Worm (Caenorhabditis elegans) whole organism, young adult: ENCODE results near the gene gsto-3.
"Not testable (repeated sequence)": the region's sequence is repeated elsewhere in the genome, so short reads cannot be mapped to it uniquely, and the experiment has no call there.

Experiments
- B0019.2 ChIP-seq: fragments of 200-800 bp; sonication (Bioruptor generic); conservative IDR thresholded peaks from 2 replicates; pipeline ENCODE4 v1.3.6; 2022; ENCODE audit warnings: missing genetic modification reagents, missing genetic modification characterization, missing compliant biosample characterization
- B0035.1 ChIP-seq: sonication (generic microtip); optimal IDR thresholded peaks from 2 replicates; lab custom pipeline; 2016; ENCODE audit warnings: missing genetic modification characterization, mild to moderate bottlenecking, missing compliant biosample characterization, missing genotype, missing genetic modification reagents
- C06A6.2 ChIP-seq: fragments of 200-800 bp; sonication (Bioruptor generic); conservative IDR thresholded peaks from 2 replicates; pipeline ENCODE4 v1.3.6; 2022; ENCODE audit warnings: missing genetic modification characterization, missing compliant biosample characterization
- D2030.7 ChIP-seq: fragments of 200-800 bp; sonication (Bioruptor generic); IDR thresholded peaks from 2 replicates; pipeline ENCODE4 v1.3.6; 2022; ENCODE audit warnings: missing genetic modification reagents, missing genetic modification characterization, missing compliant biosample characterization
- F10E7.11 ChIP-seq: sonication (generic microtip); optimal IDR thresholded peaks from 2 replicates; lab custom pipeline; 2017; ENCODE audit warnings: mild to moderate bottlenecking, missing genetic modification characterization, moderate library complexity, missing compliant biosample characterization
- F33H1.4 ChIP-seq: fragments of 200-800 bp; sonication (Bioruptor generic); IDR thresholded peaks from 2 replicates; pipeline ENCODE4 v1.3.6; 2022; ENCODE audit warnings: missing genetic modification reagents, missing genetic modification characterization, missing compliant biosample characterization
- F37B4.10 ChIP-seq: fragments of 200-800 bp; sonication (Bioruptor generic); IDR thresholded peaks from 2 replicates; pipeline ENCODE4 v1.3.6; 2022; ENCODE audit warnings: missing genetic modification characterization, missing compliant biosample characterization
- F39B2.1 ChIP-seq: fragments of 200-800 bp; sonication (Bioruptor generic); IDR thresholded peaks from 2 replicates; pipeline ENCODE4 v1.3.6; 2022; ENCODE audit warnings: missing genetic modification reagents, missing genetic modification characterization, missing compliant biosample characterization
- K12H6.12 ChIP-seq: fragments of 200-800 bp; sonication (Bioruptor generic); optimal IDR thresholded peaks from 2 replicates; lab custom pipeline; 2018; ENCODE audit warnings: mild to moderate bottlenecking, missing genetic modification characterization, missing compliant biosample characterization
- Y53F4B.3 ChIP-seq: fragments of 200-800 bp; sonication (Bioruptor generic); IDR thresholded peaks from 2 replicates; pipeline ENCODE4 v1.3.6; 2022; ENCODE audit warnings: missing genetic modification reagents, missing genetic modification characterization, missing compliant biosample characterization
- Y79H2A.3 ChIP-seq: fragments of 200-800 bp; sonication (Bioruptor generic); conservative IDR thresholded peaks from 2 replicates; pipeline ENCODE4 v1.3.6; 2022; ENCODE audit warnings: missing genetic modification reagents, missing genetic modification characterization, missing compliant biosample characterization
- Y95B8A.8 ChIP-seq: fragments of 200-800 bp; sonication (Bioruptor generic); IDR thresholded peaks from 2 replicates; pipeline ENCODE4 v1.3.6; 2022; ENCODE audit warnings: missing genetic modification reagents, missing genetic modification characterization, missing compliant biosample characterization
- attf-3 ChIP-seq: fragments of 200-800 bp; sonication (Bioruptor generic); conservative IDR thresholded peaks from 2 replicates; pipeline ENCODE4 v1.3.6; 2022; ENCODE audit warnings: missing genetic modification reagents, missing genetic modification characterization, missing compliant biosample characterization
- bed-1 ChIP-seq: fragments of 200-800 bp; sonication (Bioruptor generic); IDR thresholded peaks from 2 replicates; pipeline ENCODE4 v1.3.6; 2022; ENCODE audit warnings: missing genetic modification reagents, missing genetic modification characterization, missing compliant biosample characterization
- bed-2 ChIP-seq: fragments of 200-800 bp; sonication (Bioruptor generic); IDR thresholded peaks from 2 replicates; pipeline ENCODE4 v1.3.6; 2022; ENCODE audit warnings: missing genetic modification reagents, missing genetic modification characterization, missing compliant biosample characterization
- cebp-1 ChIP-seq, 2 experiments: fragments of 200-800 bp in 1 of 2; sonication (Bioruptor generic) in 1 of 2; sonication (generic microtip) in 1 of 2; IDR thresholded peaks in 1 of 2; optimal IDR thresholded peaks in 1 of 2; 2 replicates each; pipeline versions ENCODE4 v1.3.6 to Lab custom; 2017 to 2022; ENCODE audit warnings: missing compliant biosample characterization in 2 of 2, missing genetic modification characterization in 2 of 2, mild to moderate bottlenecking in 1 of 2, missing genetic modification reagents in 1 of 2, moderate library complexity in 1 of 2
- cebp-2 ChIP-seq: fragments of 200-800 bp; sonication (Bioruptor generic); IDR thresholded peaks from 2 replicates; pipeline ENCODE4 v1.3.6; 2022; ENCODE audit warnings: missing genetic modification characterization, missing compliant biosample characterization
- ceh-40 ChIP-seq: fragments of 200-800 bp; sonication (Bioruptor generic); IDR thresholded peaks from 2 replicates; pipeline ENCODE4 v1.3.6; 2022; ENCODE audit warnings: missing genetic modification characterization, missing compliant biosample characterization
- ceh-91 ChIP-seq: fragments of 200-800 bp; sonication (Bioruptor generic); IDR thresholded peaks from 2 replicates; pipeline ENCODE4 v1.3.6; 2022; ENCODE audit warnings: missing genetic modification reagents, missing genetic modification characterization, missing compliant biosample characterization
- dox-1 ChIP-seq: fragments of 200-800 bp; sonication (Bioruptor generic); IDR thresholded peaks from 2 replicates; pipeline ENCODE4 v1.3.6; 2022; ENCODE audit warnings: missing genetic modification reagents, missing genetic modification characterization, missing compliant biosample characterization
- dpl-1 ChIP-seq: fragments of 150-350 bp; optimal IDR thresholded peaks from 2 replicates; lab custom pipeline; 2014; ENCODE audit warnings: missing biosample characterization, missing genetic modification reagents, missing genetic modification characterization
- efl-1 ChIP-seq: fragments of 150-350 bp; optimal IDR thresholded peaks from 2 replicates; lab custom pipeline; 2014; ENCODE audit warnings: missing biosample characterization, missing genetic modification reagents, missing genetic modification characterization
- egl-18 ChIP-seq: fragments of 200-800 bp; sonication (Bioruptor generic); IDR thresholded peaks from 2 replicates; pipeline ENCODE4 v1.3.6; 2022; ENCODE audit warnings: missing genetic modification reagents, missing genetic modification characterization, missing compliant biosample characterization
- egrh-3 ChIP-seq: fragments of 200-800 bp; sonication (Bioruptor generic); IDR thresholded peaks from 2 replicates; pipeline ENCODE4 v1.3.6; 2022; ENCODE audit warnings: missing genetic modification reagents, missing genetic modification characterization, missing compliant biosample characterization
- hsf-1 ChIP-seq: fragments of 200-800 bp; sonication (Bioruptor generic); IDR thresholded peaks from 2 replicates; pipeline ENCODE4 v1.3.6; 2022; ENCODE audit warnings: missing genetic modification reagents, missing genetic modification characterization, missing compliant biosample characterization
- lag-1 ChIP-seq: fragments of 200-800 bp; sonication (Bioruptor generic); IDR thresholded peaks from 2 replicates; pipeline ENCODE4 v1.3.6; 2022; ENCODE audit warnings: missing genetic modification reagents, missing genetic modification characterization, missing compliant biosample characterization
- let-526 ChIP-seq: fragments of 200-800 bp; sonication (Bioruptor generic); IDR thresholded peaks from 2 replicates; pipeline ENCODE4 v1.3.6; 2022; ENCODE audit warnings: missing genetic modification reagents, missing genetic modification characterization, missing compliant biosample characterization
- lin-26 ChIP-seq: fragments of 200-800 bp; sonication (Bioruptor generic); IDR thresholded peaks from 2 replicates; pipeline ENCODE4 v1.3.6; 2022; ENCODE audit warnings: missing genetic modification reagents, missing genetic modification characterization, missing compliant biosample characterization
- lin-35 ChIP-seq, 3 experiments: fragments of 150-350 bp in 2 of 3; sonication (generic microtip) in 1 of 3; optimal IDR thresholded peaks; 2 replicates each; lab custom pipeline; 2014 to 2018; ENCODE audit warnings: missing biosample characterization in 3 of 3, missing genetic modification characterization in 3 of 3, missing genetic modification reagents in 3 of 3
- lsy-27 ChIP-seq: sonication (generic microtip); optimal IDR thresholded peaks from 2 replicates; lab custom pipeline; 2017; ENCODE audit warnings: missing genetic modification characterization, mild to moderate bottlenecking, missing compliant biosample characterization, antibody characterized with exemption, missing genotype, borderline replicate concordance; ENCODE audit not compliant: insufficient read depth
- mcd-1 ChIP-seq: fragments of 200-800 bp; sonication (Bioruptor generic); IDR thresholded peaks from 2 replicates; pipeline ENCODE4 v1.3.6; 2022; ENCODE audit warnings: missing genetic modification reagents, missing genetic modification characterization, missing compliant biosample characterization
- nfya-2 ChIP-seq: fragments of 200-800 bp; sonication (Bioruptor generic); IDR thresholded peaks from 2 replicates; pipeline ENCODE4 v1.3.6; 2022; ENCODE audit warnings: missing genetic modification reagents, missing genetic modification characterization, missing compliant biosample characterization
- nhr-27 ChIP-seq: fragments of 200-800 bp; sonication (Bioruptor generic); optimal IDR thresholded peaks from 2 replicates; lab custom pipeline; 2018; ENCODE audit warnings: mild to moderate bottlenecking, missing genetic modification characterization, moderate library complexity, missing compliant biosample characterization
- rcor-1 ChIP-seq: fragments of 200-800 bp; sonication (Bioruptor generic); IDR thresholded peaks from 2 replicates; pipeline ENCODE4 v1.3.6; 2022; ENCODE audit warnings: missing genetic modification reagents, missing genetic modification characterization, missing compliant biosample characterization
- snpc-1.1 ChIP-seq: sonication (generic microtip); optimal IDR thresholded peaks from 2 replicates; lab custom pipeline; 2017; ENCODE audit warnings: missing genetic modification characterization, mild to moderate bottlenecking, missing compliant biosample characterization, antibody characterized with exemption, moderate library complexity, missing genotype, missing genetic modification reagents; ENCODE audit not compliant: insufficient read depth
- snpc-3.4 ChIP-seq: sonication (generic microtip); optimal IDR thresholded peaks from 2 replicates; lab custom pipeline; 2017; ENCODE audit warnings: missing genetic modification characterization, mild to moderate bottlenecking, missing compliant biosample characterization, antibody characterized with exemption, moderate library complexity, missing genotype, missing genetic modification reagents
- tbp1 ChIP-seq: fragments of 200-800 bp; sonication (Bioruptor generic); optimal IDR thresholded peaks from 2 replicates; lab custom pipeline; 2018; ENCODE audit warnings: mild to moderate bottlenecking, missing genetic modification characterization, missing compliant biosample characterization
- tbx-9 ChIP-seq: sonication (generic microtip); optimal IDR thresholded peaks from 2 replicates; lab custom pipeline; 2016; ENCODE audit warnings: borderline replicate concordance, missing genetic modification characterization, inconsistent platforms, missing compliant biosample characterization
- zim-3 ChIP-seq: sonication (generic microtip); optimal IDR thresholded peaks from 2 replicates; lab custom pipeline; 2017; ENCODE audit warnings: mild to moderate bottlenecking, missing genetic modification characterization, moderate library complexity, missing compliant biosample characterization

gsto-3 gene

DNA sequence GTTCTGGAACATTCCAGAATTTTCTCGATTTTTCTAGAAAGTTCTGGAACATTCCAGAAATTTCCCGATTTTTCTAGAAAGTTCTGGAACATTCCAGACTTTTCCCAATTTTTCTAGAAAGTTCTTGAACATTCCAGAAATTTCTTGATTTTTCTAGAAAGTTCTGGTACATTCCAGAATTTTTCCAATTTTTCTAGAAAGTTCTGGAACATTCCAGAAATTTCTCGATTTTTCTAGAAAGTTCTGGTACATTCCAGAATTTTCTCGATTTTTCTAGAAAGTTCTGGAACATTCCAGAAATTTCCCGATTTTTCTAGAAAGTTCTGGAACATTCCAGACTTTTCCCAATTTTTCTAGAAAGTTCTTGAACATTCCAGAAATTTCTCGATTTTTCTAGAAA is 43.7 kb upstream of the gsto-3 start:
- TF ChIP-seq dox-1, result peak; percentile 68
- TF ChIP-seq egrh-3, result peak; percentile 34; the same call in 1 of the 2 replicates
- peak; percentile 44; the same call in 1 of the 2 replicates for TF ChIP-seq cebp-1 (GFP tag; IDR thresholded peaks at IDR 0.05; lab: Robert Waterston, UW)
- not testable (repeated sequence) for TF ChIP-seq cebp-1 (tag; optimal IDR thresholded peaks at IDR 0.05; lab: Kevin White, UChicago)
- TF ChIP-seq egl-18 (GFP tag; lab: Robert Waterston, UW), result 0 out of 2 replicates have a peak, but pooled peaks have one; percentile 12
- peak; percentile 96 for TF ChIP-seq hsf-1 (GFP tag; lab: Robert Waterston, UW)
- TF ChIP-seq, all 124 proteins: peak for 5; not testable (repeated sequence) for 119

DNA sequence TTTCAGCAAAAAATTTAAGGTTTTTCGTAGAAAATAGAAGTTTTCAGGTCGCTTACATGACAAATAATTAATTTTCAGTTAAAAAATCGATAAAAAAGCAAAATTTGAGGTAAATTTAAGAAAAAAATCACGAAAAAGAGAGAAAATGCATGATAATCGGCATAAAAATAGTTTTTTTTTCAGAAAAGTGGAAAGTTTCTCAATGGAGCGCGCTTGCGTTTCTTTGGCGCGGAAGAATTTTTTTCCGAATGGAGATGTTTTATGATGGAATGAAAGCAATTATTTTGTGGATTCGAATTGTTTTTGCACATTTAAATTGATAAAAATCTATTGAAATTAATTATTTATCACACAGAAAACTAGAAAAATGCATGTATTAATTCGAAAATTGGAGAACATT is 42.8 kb upstream of the gsto-3 start:
- TF ChIP-seq efl-1 (GFP tag; lab: Kevin White, UChicago) (peak; percentile 44), mcd-1 (GFP tag; lab: Robert Waterston, UW) (peak; percentile 45; the same call in 1 of the 2 replicates), dpl-1 (peak; percentile 7), D2030.7 (GFP tag; lab: Robert Waterston, UW) (no peak), tbx-9 (no peak), B0035.1 (tag; lab: Kevin White, UChicago) (no peak)
- TF ChIP-seq, all 124 proteins: peak for 3

DNA sequence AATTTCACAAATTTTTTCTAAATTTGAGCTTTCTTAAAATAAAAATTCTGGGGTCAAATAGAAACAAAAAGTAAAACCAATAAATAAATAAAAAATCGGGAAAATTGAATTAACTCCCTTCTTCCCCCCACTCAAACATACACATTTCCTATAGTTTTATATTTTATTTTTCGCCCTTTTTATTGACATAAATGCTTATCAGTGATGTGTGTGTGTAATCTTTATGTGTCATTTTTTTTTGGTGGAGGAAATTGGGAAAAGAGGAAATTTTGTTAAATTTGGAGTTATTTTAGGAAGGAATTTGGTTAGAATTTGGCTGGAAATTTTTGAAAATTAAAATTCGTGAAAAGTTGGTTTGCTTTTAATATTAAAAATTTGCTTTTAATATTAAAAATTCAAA is 41.5 kb upstream of the gsto-3 start:
- TF ChIP-seq lsy-27 (tag; lab: Kevin White, UChicago) (no peak), snpc-1.1 (tag; lab: Kevin White, UChicago) (no peak), nhr-27 (tag; lab: Kevin White, UChicago) (no peak), K12H6.12 (no peak), snpc-3.4 (tag; lab: Kevin White, UChicago) (no peak), lin-35 (GFP tag; optimal IDR thresholded peaks at IDR 0.05; lab: Kevin White, UChicago) (no peak), egrh-3 (no peak), zim-3 (no peak)

DNA sequence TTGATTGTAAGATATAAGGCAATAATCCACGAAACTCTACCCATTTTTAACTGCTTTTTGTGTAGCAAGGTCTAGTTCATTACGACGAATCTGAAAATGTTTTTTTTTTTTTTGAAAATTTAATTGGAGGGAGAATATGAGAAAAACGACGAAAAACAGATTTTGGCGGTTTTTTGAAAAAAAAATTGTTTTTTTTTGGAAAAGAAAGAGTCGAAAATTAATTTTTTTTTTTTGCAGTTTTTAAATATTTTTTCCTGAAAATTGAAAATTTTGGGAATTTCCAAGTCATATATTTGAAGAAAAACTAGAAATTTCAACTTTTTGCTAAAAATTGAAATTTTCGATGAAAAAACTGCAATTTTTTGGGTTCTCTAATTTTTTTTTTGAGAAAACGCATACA is 37.6 kb upstream of the gsto-3 start, which contains the start of gene stim-1:
TSS of gene stim-1 (minus strand) at position 101 of the 400 bp plus-strand sequence.
- TF ChIP-seq F10E7.11 (no peak), tbp1 (GFP tag; lab: Kevin White, UChicago) (no peak)

DNA sequence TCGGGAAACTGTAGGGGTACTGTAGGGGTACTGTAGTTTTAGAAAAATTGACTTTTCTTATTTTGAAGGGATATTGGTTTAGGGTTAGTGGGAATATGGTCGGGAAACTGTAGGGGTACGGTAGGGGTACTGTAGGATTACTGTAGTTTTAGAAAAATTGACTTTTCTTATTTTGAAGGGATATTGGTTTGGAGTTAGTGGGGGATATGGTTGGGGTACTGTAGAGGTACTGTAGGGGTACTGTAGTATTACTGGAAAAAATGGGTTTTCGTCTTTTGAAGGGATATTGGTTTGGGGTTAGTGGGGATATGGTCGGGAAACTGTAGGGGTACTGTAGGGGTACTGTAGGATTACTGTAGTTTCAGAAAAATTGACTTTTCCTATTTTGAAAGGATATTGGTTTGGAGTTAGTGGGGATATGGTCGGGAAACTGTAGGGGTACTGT is 34.3 kb upstream of the gsto-3 start:
- TF ChIP-seq let-526 (GFP tag; lab: Robert Waterston, UW) (peak; percentile 12; the same call in 1 of the 2 replicates), bed-2 (GFP tag; lab: Robert Waterston, UW) (peak; percentile 28; the same call in 1 of the 2 replicates), ceh-40 (GFP tag; lab: Robert Waterston, UW) (0 out of 2 replicates have a peak, but pooled peaks have one; percentile 48), nfya-2 (GFP tag; lab: Robert Waterston, UW) (0 out of 2 replicates have a peak, but pooled peaks have one; percentile 48), egrh-3 (peak; percentile 83), F33H1.4 (GFP tag; lab: Robert Waterston, UW) (peak; percentile 46), F39B2.1 (GFP tag; lab: Robert Waterston, UW) (peak; percentile 76; the same call in 1 of the 2 replicates), Y79H2A.3 (GFP tag; lab: Robert Waterston, UW) (peak; percentile 68; the same call in 1 of the 2 replicates), attf-3 (GFP tag; lab: Robert Waterston, UW) (peak; percentile 73), ceh-91 (GFP tag; lab: Robert Waterston, UW) (peak; percentile 38; the same call in 1 of the 2 replicates), lag-1 (GFP tag; lab: Robert Waterston, UW) (0 out of 2 replicates have a peak, but pooled peaks have one; percentile 61), bed-1 (GFP tag; lab: Robert Waterston, UW) (peak; percentile 78; the same call in 1 of the 2 replicates), Y53F4B.3 (peak; percentile 57; the same call in 1 of the 2 replicates), lin-26 (GFP tag; lab: Robert Waterston, UW) (peak; percentile 72), B0019.2 (peak; percentile 47), cebp-2 (0 out of 2 replicates have a peak, but pooled peaks have one; percentile 55), rcor-1 (GFP tag; lab: Robert Waterston, UW) (0 out of 2 replicates have a peak, but pooled peaks have one; percentile 39), Y95B8A.8 (GFP tag; lab: Robert Waterston, UW) (peak; percentile 71), C06A6.2 (GFP tag; lab: Robert Waterston, UW) (0 out of 2 replicates have a peak, but pooled peaks have one; percentile 31), F37B4.10 (GFP tag; lab: Robert Waterston, UW) (peak; percentile 96), D2030.7 (GFP tag; lab: Robert Waterston, UW) (peak; percentile 63)
